Fruit fly (Drosophila melanogaster): ENCODE measurements around the gene AP-1mu.

Gene AP-1mu

DNA sequence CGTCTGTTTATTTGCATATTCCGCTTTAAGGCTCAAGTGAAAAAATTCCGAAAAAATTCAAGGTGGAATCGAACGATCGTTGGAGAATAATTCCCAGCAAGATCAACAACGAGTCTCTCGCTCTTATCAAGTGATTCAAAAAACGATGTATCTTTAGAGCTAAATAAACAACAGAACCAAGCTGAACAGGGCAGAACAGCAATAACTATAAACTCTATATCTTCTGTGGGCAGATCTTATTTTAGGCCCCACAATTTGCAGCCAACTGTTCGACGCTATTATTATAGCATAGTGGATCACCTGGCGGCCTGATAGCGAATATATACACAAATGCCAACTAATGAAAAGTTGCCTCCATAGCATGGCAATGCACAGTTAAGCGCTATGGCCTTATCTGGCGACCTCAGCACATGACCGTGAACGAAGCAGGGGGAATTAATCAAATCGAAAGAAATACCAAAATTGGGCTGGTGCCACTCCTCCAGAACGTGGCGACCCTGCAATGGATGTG lies 29.9 kb downstream of the AP-1mu start:
- TF ChIP-seq D1 (tag; optimal IDR thresholded peaks at IDR 0.05) (no peak), CG12605 (GFP tag; IDR thresholded peaks at IDR 0.05) (no peak), CG4496 (GFP tag; IDR thresholded peaks at IDR 0.05) (no peak), CG8301 (tag; optimal IDR thresholded peaks at IDR 0.05) (no peak), Ets98B (GFP tag; IDR thresholded peaks at IDR 0.05) (no peak), CG14655 (GFP tag; optimal IDR thresholded peaks at IDR 0.05) (no peak)

DNA sequence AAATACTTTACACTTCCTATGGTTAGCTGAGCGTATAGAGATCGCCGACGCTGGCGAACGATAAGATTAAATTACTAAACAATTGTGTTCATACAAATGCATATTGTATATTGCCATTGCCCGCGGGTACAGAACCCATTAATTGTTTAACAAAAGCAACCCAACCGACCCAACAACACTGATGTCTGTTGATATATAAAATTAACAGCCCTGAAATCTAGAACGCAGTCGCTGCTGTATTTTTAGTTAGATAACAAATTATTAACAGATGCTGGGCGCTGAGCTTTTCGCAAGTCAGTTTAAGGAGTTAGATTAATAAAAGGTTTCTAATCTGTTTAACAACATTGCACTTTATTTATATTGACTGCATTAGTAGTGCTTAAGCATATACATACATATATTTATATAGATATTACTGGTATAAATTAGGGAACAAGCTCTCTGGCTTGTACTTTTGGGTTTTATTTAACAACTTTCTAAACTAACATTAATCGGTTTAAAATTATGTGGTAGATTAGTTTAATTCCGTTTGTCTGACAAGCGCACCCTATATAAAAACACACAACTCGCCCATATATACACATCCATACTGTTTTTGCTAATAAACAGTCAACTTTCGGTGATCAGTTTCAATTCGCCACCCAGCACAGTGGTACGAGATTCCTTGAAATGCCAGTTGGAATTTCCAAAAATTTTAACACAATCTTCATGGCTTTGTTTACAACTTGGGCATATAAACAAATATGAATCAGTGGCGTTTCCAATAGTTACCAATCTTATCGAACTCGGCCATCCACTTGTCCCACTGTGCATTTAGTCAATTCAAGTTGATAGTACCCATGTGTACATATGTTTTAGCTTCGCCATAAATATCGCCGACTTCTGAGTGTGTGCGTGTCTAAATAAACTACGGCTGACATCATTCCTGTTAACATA lies 31.1 kb downstream of the AP-1mu start:
- TF ChIP-seq Pif1B (GFP tag; optimal IDR thresholded peaks at IDR 0.05): no peak
- TF ChIP-seq CG8301 (tag; optimal IDR thresholded peaks at IDR 0.05): peak; percentile 84
- TF ChIP-seq CG4496 (GFP tag; IDR thresholded peaks at IDR 0.05): peak; percentile 97
- TF ChIP-seq Snoo (tag; optimal IDR thresholded peaks at IDR 0.05): peak; percentile 79
- no peak for TF ChIP-seq CG34367 (tag; optimal IDR thresholded peaks at IDR 0.05)
- no peak for TF ChIP-seq EcR (GFP tag; optimal IDR thresholded peaks at IDR 0.05)
- no peak for TF ChIP-seq CG14655 (GFP tag; optimal IDR thresholded peaks at IDR 0.05)
- TF ChIP-seq gl (tag; optimal IDR thresholded peaks at IDR 0.05): peak; percentile 62
- TF ChIP-seq CG17806 (tag; optimal IDR thresholded peaks at IDR 0.05): peak; percentile 82
- TF ChIP-seq CG15710 (tag; optimal IDR thresholded peaks at IDR 0.05): no peak
- no peak for TF ChIP-seq D1 (tag; optimal IDR thresholded peaks at IDR 0.05)
- TF ChIP-seq rn (GFP tag; IDR thresholded peaks at IDR 0.05): peak; percentile 80
- TF ChIP-seq CG12605 (GFP tag; IDR thresholded peaks at IDR 0.05): peak; percentile 88
- TF ChIP-seq Ets98B (GFP tag; IDR thresholded peaks at IDR 0.05): peak; percentile 96
- no peak for TF ChIP-seq CG8159 (tag; optimal IDR thresholded peaks at IDR 0.05)
- TF ChIP-seq CG13204 (GFP tag; optimal IDR thresholded peaks at IDR 0.05): no peak
- peak; percentile 71 for TF ChIP-seq CG10348 (GFP tag; IDR thresholded peaks at IDR 0.05)
- TF ChIP-seq CG9948 (tag; optimal IDR thresholded peaks at IDR 0.05): peak; percentile 76
- TF ChIP-seq Pif1A (GFP tag; optimal IDR thresholded peaks at IDR 0.05): peak; percentile 91
- peak; percentile 97 for TF ChIP-seq fd96Ca (GFP tag; IDR thresholded peaks at IDR 0.05)
- TF ChIP-seq CG32121 (GFP tag; IDR thresholded peaks at IDR 0.05): peak; percentile 94

DNA sequence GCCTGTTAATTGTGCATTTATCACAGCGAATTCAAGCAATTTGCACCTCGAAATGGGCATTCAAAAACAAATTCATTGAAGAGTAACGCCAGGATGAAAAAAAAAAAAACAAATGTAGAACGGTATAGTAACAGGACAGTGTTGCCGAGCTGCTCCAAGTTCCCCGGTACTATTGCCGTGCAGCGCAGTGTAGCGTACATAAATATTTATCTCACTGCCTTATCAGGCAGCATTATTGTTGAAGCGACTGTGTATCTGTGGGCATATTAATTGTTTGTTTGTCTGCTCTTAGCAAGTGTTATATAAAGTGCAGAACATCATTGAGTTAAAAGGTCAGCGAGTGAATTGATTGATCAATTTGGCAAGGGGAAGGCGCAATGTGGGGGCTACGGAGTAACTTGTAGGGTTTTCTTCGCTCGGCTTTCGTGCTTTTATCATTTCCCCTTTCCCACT lies 42.9 kb downstream of the AP-1mu start:
- no peak for TF ChIP-seq CG12605 (GFP tag; IDR thresholded peaks at IDR 0.05)
- no peak for TF ChIP-seq fd96Ca (GFP tag; IDR thresholded peaks at IDR 0.05)
- TF ChIP-seq gl (tag; optimal IDR thresholded peaks at IDR 0.05): no peak
- TF ChIP-seq EcR (GFP tag; optimal IDR thresholded peaks at IDR 0.05): no peak
- no peak for TF ChIP-seq Pif1A (GFP tag; optimal IDR thresholded peaks at IDR 0.05)
- TF ChIP-seq CG4496 (GFP tag; IDR thresholded peaks at IDR 0.05): no peak
- TF ChIP-seq CG14655 (GFP tag; optimal IDR thresholded peaks at IDR 0.05): no peak
- no peak for TF ChIP-seq CG13204 (GFP tag; optimal IDR thresholded peaks at IDR 0.05)
- TF ChIP-seq Ets98B (GFP tag; IDR thresholded peaks at IDR 0.05): no peak
- no peak for TF ChIP-seq CG9948 (tag; optimal IDR thresholded peaks at IDR 0.05)
- no peak for TF ChIP-seq CG15710 (tag; optimal IDR thresholded peaks at IDR 0.05)
- TF ChIP-seq CG8159 (tag; optimal IDR thresholded peaks at IDR 0.05): no peak
- TF ChIP-seq CG32121 (GFP tag; IDR thresholded peaks at IDR 0.05): no peak
- no peak for TF ChIP-seq Snoo (tag; optimal IDR thresholded peaks at IDR 0.05)
- no peak for TF ChIP-seq Pif1B (GFP tag; optimal IDR thresholded peaks at IDR 0.05)
- no peak for TF ChIP-seq CG17806 (tag; optimal IDR thresholded peaks at IDR 0.05)
- TF ChIP-seq D1 (tag; optimal IDR thresholded peaks at IDR 0.05): no peak
- TF ChIP-seq CG10348 (GFP tag; IDR thresholded peaks at IDR 0.05): no peak
- no peak for TF ChIP-seq rn (GFP tag; IDR thresholded peaks at IDR 0.05)

DNA sequence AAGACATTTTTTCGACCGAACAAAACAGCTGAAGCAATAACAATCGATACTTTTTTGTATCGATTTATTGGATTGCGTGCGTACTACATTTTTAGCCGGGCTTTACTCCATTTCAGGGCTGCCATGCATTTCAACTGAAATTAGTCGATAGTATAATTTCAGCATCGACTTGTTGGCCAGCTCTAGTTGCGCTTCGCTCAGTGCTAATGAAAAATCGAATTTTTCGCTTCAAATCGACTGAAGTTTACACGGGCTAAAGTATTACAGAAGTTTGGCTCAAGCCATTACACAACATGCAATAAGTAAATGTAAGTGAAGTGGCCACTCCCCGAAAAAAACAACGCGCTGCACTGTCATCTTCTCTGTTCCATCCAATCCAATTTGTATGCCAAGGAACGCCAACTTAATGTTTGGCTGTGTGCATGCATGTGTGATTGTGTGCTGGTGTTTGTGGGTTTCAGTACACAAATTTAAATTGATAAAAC lies 43.4 kb downstream of the AP-1mu start, which contains the start of the genes mRpL47, CG8176 and Kdm3:
Gene mRpL47, minus strand, starts transcription at position 49 of the 485 bp plus-strand sequence.
Gene CG8176, plus strand, starts transcription at position 148 of the 485 bp plus-strand sequence.
Gene Kdm3, plus strand, starts transcription at position 148 of the 485 bp plus-strand sequence.
- peak; percentile 13 for TF ChIP-seq CG15710 (tag; optimal IDR thresholded peaks at IDR 0.05)
- TF ChIP-seq CG34367 (tag; optimal IDR thresholded peaks at IDR 0.05): no peak
- no peak for TF ChIP-seq CG32121 (GFP tag; IDR thresholded peaks at IDR 0.05)
- no peak for TF ChIP-seq CG10348 (GFP tag; IDR thresholded peaks at IDR 0.05)

DNA sequence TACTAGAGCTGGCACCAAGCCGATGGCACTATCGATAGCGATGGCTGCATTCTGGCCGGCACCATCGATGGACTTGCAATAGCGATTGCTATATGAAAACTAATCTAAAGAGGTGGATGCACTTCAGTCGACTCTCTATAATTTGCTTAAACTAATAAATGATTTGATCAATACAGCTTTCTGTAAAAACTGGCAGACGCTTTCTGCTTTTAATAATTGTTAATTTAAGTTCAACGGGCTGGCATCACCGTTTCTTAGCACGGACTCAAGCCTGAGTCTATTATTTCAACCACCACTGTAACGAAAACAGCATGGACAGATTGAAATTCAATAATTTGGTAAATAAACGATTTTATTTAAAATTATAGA lies 46.3 kb downstream of the AP-1mu start, which contains the start of the genes Ras85D and Rlb1:
Gene Ras85D, minus strand, starts transcription at position 16 of the 369 bp plus-strand sequence.
Gene Rlb1, plus strand, starts transcription at position 276 of the 369 bp plus-strand sequence.
- no peak for TF ChIP-seq rn (GFP tag; IDR thresholded peaks at IDR 0.05)
- TF ChIP-seq CG15710 (tag; optimal IDR thresholded peaks at IDR 0.05): peak; percentile 34
- no peak for TF ChIP-seq fd96Ca (GFP tag; IDR thresholded peaks at IDR 0.05)
- no peak for TF ChIP-seq CG10348 (GFP tag; IDR thresholded peaks at IDR 0.05)
- TF ChIP-seq EcR (GFP tag; optimal IDR thresholded peaks at IDR 0.05): no peak
- TF ChIP-seq CG14655 (GFP tag; optimal IDR thresholded peaks at IDR 0.05): no peak
- peak; percentile 33 for TF ChIP-seq CG8159 (tag; optimal IDR thresholded peaks at IDR 0.05)
- TF ChIP-seq D1 (tag; optimal IDR thresholded peaks at IDR 0.05): no peak
- peak; percentile 9 for TF ChIP-seq CG9948 (tag; optimal IDR thresholded peaks at IDR 0.05)
- TF ChIP-seq CG4496 (GFP tag; IDR thresholded peaks at IDR 0.05): no peak
- peak; percentile 23 for TF ChIP-seq Snoo (tag; optimal IDR thresholded peaks at IDR 0.05)
- TF ChIP-seq CG34367 (tag; optimal IDR thresholded peaks at IDR 0.05): no peak
- no peak for TF ChIP-seq CG12605 (GFP tag; IDR thresholded peaks at IDR 0.05)
- no peak for TF ChIP-seq Pif1A (GFP tag; optimal IDR thresholded peaks at IDR 0.05)
- no peak for TF ChIP-seq CG32121 (GFP tag; IDR thresholded peaks at IDR 0.05)
- TF ChIP-seq CG17806 (tag; optimal IDR thresholded peaks at IDR 0.05): peak; percentile 19
- TF ChIP-seq Ets98B (GFP tag; IDR thresholded peaks at IDR 0.05): no peak
- no peak for TF ChIP-seq gl (tag; optimal IDR thresholded peaks at IDR 0.05)
- no peak for TF ChIP-seq CG8301 (tag; optimal IDR thresholded peaks at IDR 0.05)
- no peak for TF ChIP-seq Pif1B (GFP tag; optimal IDR thresholded peaks at IDR 0.05)
- no peak for TF ChIP-seq CG13204 (GFP tag; optimal IDR thresholded peaks at IDR 0.05)
